Worm (Caenorhabditis elegans) whole organism, L3 larva: ENCODE results near the gene ZK470.1.

Source experiments
- R02D3.7 ChIP-seq: fragments of 150-350 bp; optimal IDR thresholded peaks from 2 replicates; lab custom pipeline; 2014; ENCODE audit warnings: missing biosample characterization, missing genetic modification characterization
- ZK546.5 ChIP-seq: sonication (generic microtip); optimal IDR thresholded peaks from 2 replicates; lab custom pipeline; 2017; ENCODE audit warnings: missing biosample characterization, missing genetic modification characterization
- aly-2 ChIP-seq: fragments of 150-350 bp; optimal IDR thresholded peaks from 2 replicates; lab custom pipeline; 2014; ENCODE audit warnings: missing biosample characterization, missing genetic modification characterization
- ama-1 ChIP-seq: fragments of 150-350 bp; optimal IDR thresholded peaks from 2 replicates; lab custom pipeline; 2018
- ceh-16 ChIP-seq: sonication (generic microtip); optimal IDR thresholded peaks from 2 replicates; lab custom pipeline; 2017; ENCODE audit warnings: missing biosample characterization, missing genetic modification characterization
- ceh-82 ChIP-seq: fragments of 150-350 bp; optimal IDR thresholded peaks from 2 replicates; lab custom pipeline; 2014; ENCODE audit warnings: missing biosample characterization, missing genetic modification characterization
- ceh-9 ChIP-seq: sonication (generic microtip); optimal IDR thresholded peaks from 2 replicates; lab custom pipeline; 2018; ENCODE audit warnings: missing biosample characterization, missing genetic modification characterization
- daf-12 ChIP-seq: fragments of 150-350 bp; optimal IDR thresholded peaks from 2 replicates; lab custom pipeline; 2014; ENCODE audit warnings: missing biosample characterization, missing genetic modification reagents, missing genetic modification characterization
- egl-27 ChIP-seq: sonication (generic microtip); optimal IDR thresholded peaks from 4 replicates; lab custom pipeline; 2017; ENCODE audit warnings: missing biosample characterization, missing genetic modification reagents, missing genetic modification characterization
- egl-5 ChIP-seq: fragments of 150-350 bp; optimal IDR thresholded peaks from 2 replicates; lab custom pipeline; 2017; ENCODE audit warnings: missing biosample characterization, missing genetic modification reagents, missing genetic modification characterization, inconsistent platforms
- elt-1 ChIP-seq: fragments of 150-350 bp; optimal IDR thresholded peaks from 2 replicates; lab custom pipeline; 2014; ENCODE audit warnings: missing biosample characterization, missing genetic modification characterization
- elt-2 ChIP-seq: sonication (generic microtip); optimal IDR thresholded peaks from 2 replicates; lab custom pipeline; 2016; ENCODE audit warnings: missing genetic modification reagents, mild to moderate bottlenecking, missing genetic modification characterization, missing compliant biosample characterization
- elt-3 ChIP-seq, 3 experiments: fragments of 150-350 bp in 1 of 3; sonication (generic microtip) in 2 of 3; optimal IDR thresholded peaks; 2 replicates in 2 of 3; 4 replicates in 1 of 3; lab custom pipeline; 2014 to 2017; ENCODE audit warnings: missing biosample characterization in 3 of 3, missing genetic modification characterization in 3 of 3
- eor-1 ChIP-seq, 2 experiments: fragments of 150-350 bp; optimal IDR thresholded peaks; 2 replicates each; lab custom pipeline; 2014 to 2018; ENCODE audit warnings: missing biosample characterization in 2 of 2, missing genetic modification characterization in 2 of 2
- fkh-10 ChIP-seq: sonication (generic microtip); optimal IDR thresholded peaks from 2 replicates; lab custom pipeline; 2017; ENCODE audit warnings: missing biosample characterization, missing genetic modification reagents, missing genetic modification characterization
- fkh-2 ChIP-seq: fragments of 150-350 bp; optimal IDR thresholded peaks from 2 replicates; lab custom pipeline; 2014; ENCODE audit warnings: missing biosample characterization, missing genetic modification reagents, missing genetic modification characterization
- fos-1 ChIP-seq: fragments of 150-350 bp; optimal IDR thresholded peaks from 2 replicates; lab custom pipeline; 2014; ENCODE audit warnings: missing biosample characterization, missing genetic modification characterization
- hmg-11 ChIP-seq: sonication (generic microtip); optimal IDR thresholded peaks from 2 replicates; lab custom pipeline; 2016; ENCODE audit warnings: missing genetic modification characterization, missing compliant biosample characterization
- jun-1 ChIP-seq: fragments of 150-350 bp; optimal IDR thresholded peaks from 2 replicates; lab custom pipeline; 2014; ENCODE audit warnings: missing biosample characterization, missing genetic modification reagents, missing genetic modification characterization
- lin-15B ChIP-seq: fragments of 150-350 bp; optimal IDR thresholded peaks from 2 replicates; lab custom pipeline; 2014; ENCODE audit warnings: missing biosample characterization, missing genetic modification characterization
- lin-39 ChIP-seq: fragments of 150-350 bp; optimal IDR thresholded peaks from 2 replicates; lab custom pipeline; 2018; ENCODE audit warnings: missing biosample characterization, missing genetic modification reagents, missing genetic modification characterization
- lsy-12 ChIP-seq: sonication (generic microtip); optimal IDR thresholded peaks from 2 replicates; lab custom pipeline; 2016; ENCODE audit warnings: mild to moderate bottlenecking, missing genetic modification characterization, missing compliant biosample characterization
- mdl-1 ChIP-seq: fragments of 150-350 bp; optimal IDR thresholded peaks from 2 replicates; lab custom pipeline; 2014; ENCODE audit warnings: missing biosample characterization, missing genetic modification characterization
- mml-1 ChIP-seq: fragments of 150-350 bp; sonication (generic microtip); optimal IDR thresholded peaks from 3 replicates; lab custom pipeline; 2014; ENCODE audit warnings: missing biosample characterization, missing genetic modification characterization
- nfya-1 ChIP-seq: sonication (generic microtip); optimal IDR thresholded peaks from 2 replicates; lab custom pipeline; 2017; ENCODE audit warnings: missing genetic modification characterization, mild to moderate bottlenecking, missing compliant biosample characterization, antibody characterized with exemption, moderate library complexity; ENCODE audit not compliant: insufficient read depth
- nhr-11 ChIP-seq: fragments of 150-350 bp; optimal IDR thresholded peaks from 2 replicates; lab custom pipeline; 2014; ENCODE audit warnings: missing biosample characterization, missing genetic modification characterization
- nhr-12 ChIP-seq: fragments of 150-350 bp; optimal IDR thresholded peaks from 2 replicates; lab custom pipeline; 2014; ENCODE audit warnings: missing biosample characterization, missing genetic modification characterization
- nhr-23 ChIP-seq: fragments of 150-350 bp; optimal IDR thresholded peaks from 2 replicates; lab custom pipeline; 2014; ENCODE audit warnings: missing biosample characterization, missing genetic modification reagents, missing genetic modification characterization
- nhr-237 ChIP-seq: fragments of 150-350 bp; optimal IDR thresholded peaks from 2 replicates; lab custom pipeline; 2014; ENCODE audit warnings: missing biosample characterization, missing genetic modification characterization
- nhr-25 ChIP-seq: sonication (generic microtip); optimal IDR thresholded peaks from 2 replicates; lab custom pipeline; 2017; ENCODE audit warnings: missing biosample characterization, missing genetic modification characterization
- nhr-28 ChIP-seq: fragments of 150-350 bp; optimal IDR thresholded peaks from 2 replicates; lab custom pipeline; 2014; ENCODE audit warnings: missing biosample characterization, missing genetic modification characterization
- nhr-43 ChIP-seq: sonication (generic microtip); optimal IDR thresholded peaks from 2 replicates; lab custom pipeline; 2016; ENCODE audit warnings: mild to moderate bottlenecking, missing genetic modification characterization, missing compliant biosample characterization; ENCODE audit not compliant: poor library complexity, severe bottlenecking
- nhr-76 ChIP-seq: fragments of 150-350 bp; sonication (generic microtip); optimal IDR thresholded peaks from 5 replicates; lab custom pipeline; 2014; ENCODE audit warnings: missing biosample characterization, missing genetic modification characterization
- nhr-77 ChIP-seq: fragments of 150-350 bp; optimal IDR thresholded peaks from 2 replicates; lab custom pipeline; 2014; ENCODE audit warnings: missing biosample characterization, missing genetic modification characterization
- pha-4 ChIP-seq: fragments of 150-350 bp; optimal IDR thresholded peaks from 2 replicates; lab custom pipeline; 2014; ENCODE audit warnings: missing biosample characterization, missing genetic modification reagents, missing genetic modification characterization
- pqm-1 ChIP-seq: fragments of 150-350 bp; optimal IDR thresholded peaks from 2 replicates; lab custom pipeline; 2017; ENCODE audit warnings: missing biosample characterization, missing genetic modification characterization, inconsistent platforms
- sea-2 ChIP-seq: fragments of 150-350 bp; sonication (generic microtip); optimal IDR thresholded peaks from 4 replicates; lab custom pipeline; 2014; ENCODE audit warnings: missing biosample characterization, missing genetic modification reagents, missing genetic modification characterization
- skn-1 ChIP-seq: fragments of 150-350 bp; optimal IDR thresholded peaks from 2 replicates; lab custom pipeline; 2014; ENCODE audit warnings: missing biosample characterization, missing genetic modification characterization
- tbx-2 ChIP-seq: sonication (generic microtip); optimal IDR thresholded peaks from 2 replicates; lab custom pipeline; 2016; ENCODE audit warnings: mild to moderate bottlenecking, missing genetic modification characterization, missing compliant biosample characterization
- unc-62 ChIP-seq: fragments of 150-350 bp; sonication (generic microtip); optimal IDR thresholded peaks from 4 replicates; lab custom pipeline; 2014; ENCODE audit warnings: missing biosample characterization, missing genetic modification reagents, missing genetic modification characterization
- zag-1 ChIP-seq: fragments of 150-350 bp; optimal IDR thresholded peaks from 2 replicates; lab custom pipeline; 2014; ENCODE audit warnings: missing biosample characterization, missing genetic modification characterization
- ztf-11 ChIP-seq: fragments of 150-350 bp; optimal IDR thresholded peaks from 2 replicates; lab custom pipeline; 2014; ENCODE audit warnings: missing biosample characterization, missing genetic modification characterization
- ztf-4 ChIP-seq: fragments of 150-350 bp; optimal IDR thresholded peaks from 2 replicates; lab custom pipeline; 2014; ENCODE audit warnings: missing biosample characterization, missing genetic modification characterization

ZK470.1 gene

DNA sequence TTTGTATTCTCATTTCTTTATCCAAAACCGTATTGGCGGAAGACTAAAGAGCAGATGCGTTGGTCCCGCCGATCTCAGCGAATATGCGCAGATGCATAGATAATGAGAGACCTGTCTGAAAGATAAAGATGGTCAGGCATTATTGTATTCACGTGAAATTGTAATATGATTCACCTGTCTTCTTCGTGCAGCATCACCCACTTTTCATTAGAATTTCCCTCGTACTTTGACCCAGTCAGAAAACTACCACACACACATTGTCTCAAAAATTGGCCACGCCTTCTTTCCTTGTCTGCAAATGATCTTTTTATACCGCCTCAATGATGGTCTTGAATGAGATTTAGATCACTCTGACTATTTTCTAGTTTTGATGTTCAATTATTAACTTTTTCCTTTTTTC, 17.4 kb upstream of the ZK470.1 start:
- TF ChIP-seq tbx-2 (tag; lab: Kevin White, UChicago) (no peak), hmg-11 (tag; lab: Kevin White, UChicago) (no peak), ztf-4 (tag; lab: Kevin White, UChicago) (no peak), R02D3.7 (tag; lab: Kevin White, UChicago) (no peak), mml-1 (tag; lab: Kevin White, UChicago) (peak; percentile 59), pqm-1 (no peak), ceh-9 (no peak), nhr-25 (tag; lab: Kevin White, UChicago) (no peak), fkh-10 (GFP tag; lab: Kevin White, UChicago) (no peak), nhr-23 (tag; lab: Kevin White, UChicago) (peak; percentile 44), ama-1 (peak; percentile 62), ceh-82 (tag; lab: Kevin White, UChicago) (no peak), nhr-43 (peak; percentile 42), elt-2 (tag; lab: Kevin White, UChicago) (no peak)

DNA sequence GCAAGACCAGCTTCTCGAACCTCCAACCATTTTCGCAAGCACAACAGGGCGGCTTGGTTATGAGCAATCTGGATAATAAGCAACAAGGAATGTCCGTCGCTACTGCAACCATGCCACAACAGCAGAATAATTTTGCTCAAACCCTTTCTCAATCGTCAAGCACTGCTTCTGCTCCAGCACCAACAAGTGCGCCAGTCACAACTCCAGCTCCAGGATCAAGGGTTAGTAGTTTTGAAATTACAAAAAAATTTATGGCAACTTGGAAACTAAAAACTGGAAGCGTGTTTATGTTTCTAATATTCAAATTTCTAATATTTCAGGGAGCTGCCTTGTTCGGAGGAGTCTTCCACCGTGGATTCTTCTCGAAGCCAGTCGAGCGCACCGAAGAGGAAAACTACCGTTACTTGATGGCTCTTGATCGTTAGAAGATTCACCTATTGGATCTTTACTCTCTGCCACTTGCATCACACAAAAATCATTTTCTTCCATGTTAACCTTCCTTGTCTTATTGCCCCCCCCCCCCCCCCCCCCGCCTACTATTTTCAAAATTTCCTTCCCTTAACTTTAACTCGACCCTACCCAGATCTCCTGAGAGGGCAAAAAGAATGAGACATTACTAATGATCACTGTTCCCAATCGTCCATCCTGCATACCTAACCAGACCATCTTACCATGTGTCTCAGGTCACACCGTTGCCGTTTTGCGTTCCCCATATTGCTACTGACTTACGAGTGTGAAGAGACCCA, 16.5 kb upstream of the ZK470.1 start:
- TF ChIP-seq nhr-77 (no peak), mml-1 (tag; lab: Kevin White, UChicago) (no peak), zag-1 (tag; lab: Kevin White, UChicago) (no peak), nhr-43 (peak; percentile 73), jun-1 (no peak), pqm-1 (no peak), lin-15B (tag; lab: Kevin White, UChicago) (no peak), ZK546.5 (no peak), nhr-25 (tag; lab: Kevin White, UChicago) (peak; percentile 16), lsy-12 (tag; lab: Kevin White, UChicago) (peak; percentile 24), ama-1 (peak; percentile 79), ceh-9 (no peak), ztf-11 (tag; lab: Kevin White, UChicago) (no peak), ztf-4 (tag; lab: Kevin White, UChicago) (no peak)

DNA sequence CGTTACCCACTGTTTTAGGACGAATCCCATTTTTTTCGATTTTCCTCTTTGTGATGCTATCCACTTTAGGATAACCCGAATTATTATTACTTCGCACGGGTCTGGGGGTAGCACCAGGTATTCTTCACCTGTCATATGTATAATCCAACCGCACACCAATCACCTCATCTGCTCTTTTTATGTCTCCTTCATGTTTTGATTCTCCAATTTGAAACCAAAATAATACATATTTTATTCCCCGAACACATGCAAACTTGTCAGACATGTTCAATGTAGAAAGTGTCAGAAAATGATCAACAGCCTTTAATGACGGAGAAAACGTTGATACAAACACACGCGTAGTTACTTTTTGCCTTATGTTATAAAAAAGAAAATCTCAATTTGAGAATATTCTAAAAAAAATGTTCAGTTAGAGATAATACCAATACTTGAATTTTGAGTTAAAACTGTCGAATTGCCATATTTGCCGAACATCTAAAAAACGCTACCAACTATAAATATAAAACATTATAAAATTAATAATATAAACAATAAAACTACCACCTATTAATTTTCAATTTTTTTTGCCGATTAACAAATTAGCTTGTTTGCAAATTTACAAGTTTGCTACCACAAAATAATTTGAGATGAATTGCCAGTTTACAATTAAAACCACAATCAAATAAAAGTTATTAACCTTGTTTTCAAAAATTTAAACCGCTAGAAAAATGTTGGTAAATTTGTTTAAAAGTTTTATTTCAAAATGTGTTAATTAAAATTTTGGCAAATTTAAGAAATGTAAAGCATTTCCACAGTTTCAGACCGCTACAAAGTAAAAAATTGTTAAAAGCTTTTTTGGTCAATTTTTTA, 15.7 kb upstream of the ZK470.1 start:
- no peak for TF ChIP-seq ceh-9
- TF ChIP-seq ama-1, result peak; percentile 97
- peak; percentile 92 for TF ChIP-seq ztf-4 (tag; lab: Kevin White, UChicago)
- TF ChIP-seq nfya-1 (tag; lab: Kevin White, UChicago), result peak; percentile 67
- TF ChIP-seq lin-39, result no peak
- TF ChIP-seq elt-3 (tag; optimal IDR thresholded peaks at IDR 0.05; lab: Kevin White, UChicago), result peak in 1 of 3 experiments; percentile 69
- TF ChIP-seq fos-1 (tag; lab: Kevin White, UChicago), result no peak
- no peak for TF ChIP-seq jun-1
- TF ChIP-seq pha-4, result peak; percentile 38
- no peak for TF ChIP-seq nhr-11
- peak; percentile 19 for TF ChIP-seq tbx-2 (tag; lab: Kevin White, UChicago)
- TF ChIP-seq aly-2 (tag; lab: Kevin White, UChicago), result peak; percentile 28
- peak; percentile 54 for TF ChIP-seq nhr-43
- no peak for TF ChIP-seq elt-1 (tag; lab: Kevin White, UChicago)
- TF ChIP-seq lsy-12 (tag; lab: Kevin White, UChicago), result peak; percentile 23
- TF ChIP-seq ztf-11 (tag; lab: Kevin White, UChicago), result no peak
- peak; percentile 89 for TF ChIP-seq nhr-25 (tag; lab: Kevin White, UChicago)
- no peak for TF ChIP-seq nhr-76 (tag; lab: Kevin White, UChicago)
- TF ChIP-seq nhr-77, result no peak
- no peak for TF ChIP-seq skn-1 (tag; lab: Kevin White, UChicago)
- no peak for TF ChIP-seq pqm-1
- no peak for TF ChIP-seq sea-2 (GFP tag; lab: Kevin White, UChicago)
- no peak for TF ChIP-seq mdl-1 (tag; lab: Kevin White, UChicago)
- no peak for TF ChIP-seq fkh-2
- TF ChIP-seq zag-1 (tag; lab: Kevin White, UChicago), result no peak
- no peak for TF ChIP-seq mml-1 (tag; lab: Kevin White, UChicago)
- no peak for TF ChIP-seq ZK546.5
- TF ChIP-seq nhr-23 (tag; lab: Kevin White, UChicago), result peak; percentile 55
- TF ChIP-seq nhr-12 (tag; lab: Kevin White, UChicago), result no peak
- TF ChIP-seq unc-62, result no peak
- no peak for TF ChIP-seq nhr-28 (tag; lab: Kevin White, UChicago)
- TF ChIP-seq fkh-10 (GFP tag; lab: Kevin White, UChicago), result no peak
- no peak for TF ChIP-seq daf-12 (tag; lab: Kevin White, UChicago)
- TF ChIP-seq hmg-11 (tag; lab: Kevin White, UChicago), result no peak
- peak; percentile 1 for TF ChIP-seq elt-2 (tag; lab: Kevin White, UChicago)
- TF ChIP-seq egl-5 (tag; lab: Kevin White, UChicago), result no peak
- no peak for TF ChIP-seq nhr-237
- no peak for TF ChIP-seq egl-27
- no peak for TF ChIP-seq eor-1 (tag; optimal IDR thresholded peaks at IDR 0.05; lab: Kevin White, UChicago)
- no peak for TF ChIP-seq ceh-16
- no peak for TF ChIP-seq R02D3.7 (tag; lab: Kevin White, UChicago)
- no peak for TF ChIP-seq ceh-82 (tag; lab: Kevin White, UChicago)
